Fruit fly (Drosophila melanogaster) whole organism, embryonic: ENCODE measurements around the gene Crz.

Source experiments
- Atf-2 ChIP-seq: fragments of 200-800 bp; sonication (Bioruptor generic); optimal IDR thresholded peaks from 2 replicates; lab custom pipeline; 2016; ENCODE audit warnings: missing biosample characterization, missing genetic modification characterization
- CG10209 ChIP-seq: fragments of 200-800 bp; sonication (Bioruptor generic); optimal IDR thresholded peaks from 3 replicates; lab custom pipeline; 2017; ENCODE audit warnings: missing biosample characterization, mild to moderate bottlenecking, missing genetic modification characterization, missing genetic modification reagents
- CG10267 ChIP-seq: fragments of 200-800 bp; sonication (Bioruptor generic); optimal IDR thresholded peaks from 2 replicates; lab custom pipeline; 2018; ENCODE audit warnings: missing biosample characterization, mild to moderate bottlenecking, missing genetic modification characterization, moderate library complexity
- CG10274 ChIP-seq: fragments of 200-800 bp; sonication (Bioruptor generic); optimal IDR thresholded peaks from 3 replicates; lab custom pipeline; 2017; ENCODE audit warnings: missing biosample characterization, mild to moderate bottlenecking, missing genetic modification characterization
- CG12155 ChIP-seq: fragments of 200-800 bp; sonication (Bioruptor generic); optimal IDR thresholded peaks from 3 replicates; lab custom pipeline; 2016; ENCODE audit warnings: missing biosample characterization, missing genetic modification characterization
- CG13775 ChIP-seq: fragments of 200-800 bp; sonication (Bioruptor generic); optimal IDR thresholded peaks from 3 replicates; lab custom pipeline; 2017; ENCODE audit warnings: missing biosample characterization, mild to moderate bottlenecking, missing genetic modification characterization
- CG15269 ChIP-seq: fragments of 200-800 bp; sonication (Bioruptor generic); optimal IDR thresholded peaks from 2 replicates; lab custom pipeline; 2018; ENCODE audit warnings: missing biosample characterization, mild to moderate bottlenecking, missing genetic modification characterization, moderate library complexity
- CG16815 ChIP-seq: fragments of 200-800 bp; sonication (Bioruptor generic); optimal IDR thresholded peaks from 3 replicates; lab custom pipeline; 2017; ENCODE audit warnings: missing biosample characterization, mild to moderate bottlenecking, missing genetic modification characterization
- CG34376 ChIP-seq: fragments of 200-800 bp; sonication (Bioruptor generic); optimal IDR thresholded peaks from 2 replicates; lab custom pipeline; 2018; ENCODE audit warnings: missing biosample characterization, mild to moderate bottlenecking, missing genetic modification characterization
- CG3726 ChIP-seq: fragments of 200-800 bp; sonication (Bioruptor generic); IDR thresholded peaks from 3 replicates; pipeline ENCODE4, ENCODE4 v1.3.6; 2022; ENCODE audit warnings: missing biosample characterization, missing genetic modification characterization
- CG4730 ChIP-seq: fragments of 200-800 bp; sonication (Bioruptor generic); IDR thresholded peaks from 2 replicates; pipeline ENCODE4 v1.3.6; 2022; ENCODE audit warnings: missing biosample characterization, missing genetic modification characterization
- CG4820 ChIP-seq: fragments of 200-800 bp; sonication (Bioruptor generic); optimal IDR thresholded peaks from 3 replicates; lab custom pipeline; 2016; ENCODE audit warnings: missing biosample characterization, missing genetic modification characterization
- CG6683 ChIP-seq: fragments of 200-800 bp; sonication (Bioruptor generic); optimal IDR thresholded peaks from 2 replicates; lab custom pipeline; 2017; ENCODE audit warnings: missing biosample characterization, mild to moderate bottlenecking, missing genetic modification characterization, missing genetic modification reagents
- CG7839 ChIP-seq: fragments of 200-800 bp; sonication (Bioruptor generic); optimal IDR thresholded peaks from 3 replicates; lab custom pipeline; 2018; ENCODE audit warnings: missing biosample characterization, mild to moderate bottlenecking, missing genetic modification characterization, moderate library complexity
- CG8765 ChIP-seq: fragments of 200-800 bp; sonication (Bioruptor generic); IDR thresholded peaks from 2 replicates; pipeline ENCODE4 v1.3.6; 2022; ENCODE audit warnings: missing biosample characterization, missing genetic modification characterization
- CG9215 ChIP-seq: fragments of 200-800 bp; sonication (Bioruptor generic); IDR thresholded peaks from 2 replicates; pipeline ENCODE4 v1.3.6; 2022; ENCODE audit warnings: missing biosample characterization, missing genetic modification characterization
- CG9727 ChIP-seq: fragments of 200-800 bp; sonication (Bioruptor generic); optimal IDR thresholded peaks from 3 replicates; lab custom pipeline; 2017; ENCODE audit warnings: missing biosample characterization, mild to moderate bottlenecking, missing genetic modification characterization
- CG9876 ChIP-seq: fragments of 200-800 bp; sonication (Bioruptor generic); optimal IDR thresholded peaks from 2 replicates; lab custom pipeline; 2016; ENCODE audit warnings: missing biosample characterization, missing genetic modification characterization
- CG9932 ChIP-seq: fragments of 200-800 bp; sonication (Bioruptor generic); IDR thresholded peaks from 2 replicates; pipeline ENCODE4 v1.3.6; 2022; ENCODE audit warnings: missing biosample characterization, missing genetic modification characterization
- D ChIP-seq, 2 experiments: fragments of 200-800 bp in 1 of 2; fragments of >200 bp in 1 of 2; sonication (Bioruptor generic) in 1 of 2; optimal IDR thresholded peaks; 2 replicates in 1 of 2; 3 replicates in 1 of 2; lab custom pipeline; 2017; ENCODE audit warnings: mild to moderate bottlenecking in 1 of 2, missing biosample characterization in 1 of 2, missing genetic modification characterization in 1 of 2, missing genetic modification reagents in 1 of 2
- D19B ChIP-seq: fragments of 200-800 bp; sonication (Bioruptor generic); optimal IDR thresholded peaks from 2 replicates; lab custom pipeline; 2017; ENCODE audit warnings: missing biosample characterization, mild to moderate bottlenecking, missing genetic modification characterization
- Doc2 ChIP-seq: fragments of 200-800 bp; sonication (Bioruptor generic); IDR thresholded peaks from 2 replicates; pipeline ENCODE4 v1.3.6; 2022; ENCODE audit warnings: missing biosample characterization, missing genetic modification characterization
- Doc3 ChIP-seq: fragments of 200-800 bp; sonication (Bioruptor generic); IDR thresholded peaks from 3 replicates; pipeline ENCODE4 v1.3.6; 2022; ENCODE audit warnings: missing biosample characterization, missing genetic modification characterization; ENCODE audit not compliant: partially characterized antibody
- E2f1 ChIP-seq: fragments of 200-800 bp; sonication (Bioruptor generic); IDR thresholded peaks from 2 replicates; pipeline ENCODE4 v1.3.6; 2022; ENCODE audit warnings: missing biosample characterization, missing genetic modification characterization
- Ets97D ChIP-seq: fragments of 200-800 bp; sonication (Bioruptor generic); optimal IDR thresholded peaks from 3 replicates; lab custom pipeline; 2016; ENCODE audit warnings: missing biosample characterization, missing genetic modification characterization
- Fer3 ChIP-seq: fragments of 200-800 bp; sonication (Bioruptor generic); optimal IDR thresholded peaks from 2 replicates; lab custom pipeline; 2018; ENCODE audit warnings: missing biosample characterization, mild to moderate bottlenecking, missing genetic modification characterization, moderate library complexity
- Gsc ChIP-seq: fragments of 200-800 bp; sonication (Bioruptor generic); IDR thresholded peaks from 2 replicates; pipeline ENCODE4 v1.3.6; 2022; ENCODE audit warnings: missing biosample characterization, missing genetic modification characterization
- Hmr ChIP-seq: fragments of 200-800 bp; sonication (Bioruptor generic); optimal IDR thresholded peaks from 3 replicates; lab custom pipeline; 2017; ENCODE audit warnings: mild to moderate bottlenecking, missing biosample characterization, missing genetic modification reagents, missing genetic modification characterization
- Lim3 ChIP-seq: fragments of 200-800 bp; sonication (Bioruptor generic); IDR thresholded peaks from 2 replicates; pipeline ENCODE4 v1.3.6; 2022; ENCODE audit warnings: missing biosample characterization, missing genetic modification characterization
- NFAT ChIP-seq: fragments of 200-800 bp; sonication (Bioruptor generic); IDR thresholded peaks from 2 replicates; pipeline ENCODE4 v1.3.6; 2022; ENCODE audit warnings: missing biosample characterization, missing genetic modification characterization
- ab ChIP-seq: fragments of 200-800 bp; sonication (Bioruptor generic); optimal IDR thresholded peaks from 2 replicates; lab custom pipeline; 2016; ENCODE audit warnings: missing biosample characterization, missing genetic modification characterization
- aop ChIP-seq: fragments of 200-800 bp; sonication (Bioruptor generic); IDR thresholded peaks from 2 replicates; pipeline ENCODE4 v1.3.6; 2022; ENCODE audit warnings: missing biosample characterization, missing genetic modification characterization
- ase ChIP-seq: fragments of 200-800 bp; sonication (Bioruptor generic); IDR thresholded peaks from 3 replicates; pipeline ENCODE4 v1.3.6; 2022; ENCODE audit warnings: missing biosample characterization, missing genetic modification characterization
- bcd ChIP-seq: fragments of 200-800 bp; sonication (Bioruptor generic); optimal IDR thresholded peaks from 2 replicates; lab custom pipeline; 2017; ENCODE audit warnings: missing biosample characterization, mild to moderate bottlenecking, missing genetic modification characterization
- br ChIP-seq: fragments of >200 bp; optimal IDR thresholded peaks from 2 replicates; lab custom pipeline; 2017
- bsh ChIP-seq, 2 experiments: fragments of 200-800 bp; sonication (Bioruptor generic); optimal IDR thresholded peaks; 2 replicates each; lab custom pipeline; 2017 to 2018; ENCODE audit warnings: mild to moderate bottlenecking in 2 of 2, missing biosample characterization in 2 of 2, missing genetic modification characterization in 2 of 2, moderate library complexity in 1 of 2
- ci ChIP-seq: fragments of 200-800 bp; sonication (Bioruptor generic); IDR thresholded peaks from 3 replicates; pipeline ENCODE4 v1.3.6; 2022; ENCODE audit warnings: missing biosample characterization, missing genetic modification characterization
- eyg ChIP-seq: fragments of 200-800 bp; sonication (Bioruptor generic); optimal IDR thresholded peaks from 3 replicates; lab custom pipeline; 2016; ENCODE audit warnings: missing biosample characterization, missing genetic modification characterization
- grau ChIP-seq: fragments of 200-800 bp; optimal IDR thresholded peaks from 3 replicates; lab custom pipeline; 2019; ENCODE audit warnings: missing biosample characterization, mild to moderate bottlenecking, missing genetic modification characterization, moderate library complexity
- gro ChIP-seq: fragments of 200-800 bp; sonication (Bioruptor generic); optimal IDR thresholded peaks from 2 replicates; lab custom pipeline; 2016; ENCODE audit warnings: missing biosample characterization, missing genetic modification characterization
- ham ChIP-seq: fragments of 200-800 bp; sonication (Bioruptor generic); IDR thresholded peaks from 2 replicates; pipeline ENCODE4 v1.3.6; 2022; ENCODE audit warnings: missing biosample characterization, missing genetic modification characterization
- klu ChIP-seq: fragments of 200-800 bp; sonication (Bioruptor generic); IDR thresholded peaks from 2 replicates; pipeline ENCODE4 v1.3.6; 2022; ENCODE audit warnings: missing biosample characterization, missing genetic modification characterization
- phol ChIP-seq: fragments of 200-800 bp; sonication (Bioruptor generic); optimal IDR thresholded peaks from 3 replicates; lab custom pipeline; 2018; ENCODE audit warnings: missing biosample characterization, mild to moderate bottlenecking, missing genetic modification characterization, moderate library complexity
- pros ChIP-seq: fragments of 200-800 bp; sonication (Bioruptor generic); optimal IDR thresholded peaks from 3 replicates; lab custom pipeline; 2019; ENCODE audit warnings: missing biosample characterization, mild to moderate bottlenecking, missing genetic modification characterization, moderate library complexity
- psq ChIP-seq: fragments of 200-800 bp; sonication (Bioruptor generic); optimal IDR thresholded peaks from 2 replicates; lab custom pipeline; 2017; ENCODE audit warnings: missing biosample characterization, missing genetic modification characterization
- scrt ChIP-seq: fragments of 200-800 bp; sonication (Bioruptor generic); optimal IDR thresholded peaks from 2 replicates; lab custom pipeline; 2018; ENCODE audit warnings: missing biosample characterization, mild to moderate bottlenecking, missing genetic modification characterization, moderate library complexity
- shn ChIP-seq: fragments of 200-800 bp; sonication (Bioruptor generic); optimal IDR thresholded peaks from 3 replicates; lab custom pipeline; 2016; ENCODE audit warnings: missing biosample characterization, missing genetic modification characterization
- tna ChIP-seq: fragments of 200-800 bp; sonication (Bioruptor generic); IDR thresholded peaks from 2 replicates; pipeline ENCODE4 v1.3.6; 2022; ENCODE audit warnings: missing biosample characterization, missing genetic modification characterization; ENCODE audit not compliant: partially characterized antibody
- usp ChIP-seq: fragments of >200 bp; optimal IDR thresholded peaks from 2 replicates; lab custom pipeline; 2017; ENCODE audit warnings: missing biosample characterization, missing genetic modification characterization
- wdn ChIP-seq: fragments of 200-800 bp; sonication (Bioruptor generic); IDR thresholded peaks from 2 replicates; pipeline ENCODE4 v1.3.6; 2022; ENCODE audit warnings: missing biosample characterization, missing genetic modification characterization

The Crz gene

DNA sequence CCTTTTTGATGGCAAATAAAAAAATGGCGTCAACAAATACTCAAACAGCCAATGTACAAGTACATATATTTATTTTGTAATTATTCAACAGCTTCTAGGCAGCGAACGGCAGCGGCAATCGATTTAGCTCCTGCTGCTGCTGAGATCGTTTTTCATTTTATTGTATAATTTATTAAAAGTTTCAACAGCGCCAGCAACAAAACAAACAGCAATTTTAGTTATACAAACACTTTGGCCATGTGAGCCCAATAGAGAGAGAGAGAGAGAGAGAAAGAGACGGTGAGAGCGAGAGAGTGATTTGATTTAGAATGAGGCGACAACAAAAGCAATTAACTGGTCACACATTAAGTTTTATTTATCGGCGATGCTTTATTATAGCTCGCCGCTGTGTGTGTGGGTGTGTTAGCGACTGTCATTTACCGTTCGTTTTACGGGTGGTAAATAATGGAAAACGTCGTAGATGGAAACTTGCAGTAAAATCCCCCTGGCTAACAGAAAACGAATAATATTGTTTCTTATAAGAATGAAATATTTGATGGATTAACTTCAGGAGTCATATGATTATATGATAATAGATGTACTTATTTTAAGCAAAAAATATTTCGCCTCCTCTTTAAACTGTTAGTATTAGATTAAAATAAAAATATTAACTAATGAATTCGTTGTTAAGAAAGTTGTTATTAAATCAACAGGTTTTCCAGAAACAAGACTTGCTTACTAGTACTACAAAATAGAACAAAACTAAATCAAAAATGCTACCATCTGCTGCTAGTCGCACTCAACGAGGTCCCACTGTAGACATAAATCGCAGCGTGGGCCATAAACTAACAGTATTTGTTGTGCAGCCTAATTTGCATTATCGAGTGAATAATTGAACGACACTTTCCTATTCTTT, 29.3 kb upstream of the Crz start (continued):
- TF ChIP-seq aop (GFP tag; lab: Robert Waterston, UW) = no peak
- no peak for TF ChIP-seq CG9727 (GFP tag; lab: Kevin White, UChicago)
- no peak for TF ChIP-seq CG10209
- TF ChIP-seq Gsc (GFP tag; lab: Robert Waterston, UW) = no peak
- TF ChIP-seq usp = no peak
- no peak for TF ChIP-seq CG6683 (GFP tag; lab: Kevin White, UChicago)
- TF ChIP-seq pros (GFP tag; lab: Kevin White, UChicago) = no peak
- TF ChIP-seq CG9215 (GFP tag; lab: Robert Waterston, UW) = no peak
- TF ChIP-seq CG10267 (tag; lab: Kevin White, UChicago) = no peak
- TF ChIP-seq ham (GFP tag; lab: Robert Waterston, UW) = no peak
- TF ChIP-seq tna (GFP tag; lab: Robert Waterston, UW) = no peak
- TF ChIP-seq E2f1 (GFP tag; lab: Robert Waterston, UW) = no peak
- TF ChIP-seq NFAT (GFP tag; lab: Robert Waterston, UW) = no peak
- TF ChIP-seq bcd (GFP tag; lab: Kevin White, UChicago) = peak; percentile 18
- TF ChIP-seq psq (GFP tag; lab: Kevin White, UChicago) = no peak
- no peak for TF ChIP-seq CG9876 (GFP tag; lab: Kevin White, UChicago)
- no peak for TF ChIP-seq CG4730 (GFP tag; lab: Robert Waterston, UW)
- TF ChIP-seq Doc3 (GFP tag; lab: Robert Waterston, UW) = no peak
- peak; percentile 5 for TF ChIP-seq CG12155 (GFP tag; lab: Kevin White, UChicago)
- no peak for TF ChIP-seq eyg (GFP tag; lab: Kevin White, UChicago)
- no peak for TF ChIP-seq Ets97D (GFP tag; lab: Kevin White, UChicago)
- TF ChIP-seq Doc2 (GFP tag; lab: Robert Waterston, UW) = no peak
- TF ChIP-seq CG10274 (GFP tag; lab: Kevin White, UChicago) = no peak
- TF ChIP-seq CG3726 (GFP tag; lab: Robert Waterston, UW) = no peak
- no peak for TF ChIP-seq Fer3 (tag; lab: Kevin White, UChicago)
- no peak for TF ChIP-seq shn (GFP tag; lab: Kevin White, UChicago)
- no peak for TF ChIP-seq Lim3 (GFP tag; lab: Robert Waterston, UW)
- TF ChIP-seq CG9932 (GFP tag; lab: Robert Waterston, UW) = no peak
- TF ChIP-seq wdn (GFP tag; lab: Robert Waterston, UW) = no peak
- TF ChIP-seq CG7839 = peak; percentile 26
- TF ChIP-seq Hmr (GFP tag; lab: Kevin White, UChicago) = peak; percentile 40
- no peak for TF ChIP-seq D19B
- TF ChIP-seq CG13775 = peak; percentile 13
- no peak for TF ChIP-seq ci (GFP tag; lab: Robert Waterston, UW)
- TF ChIP-seq ab = no peak
- TF ChIP-seq ase = no peak
- TF ChIP-seq phol (tag; lab: Kevin White, UChicago) = peak; percentile 38
- no peak for TF ChIP-seq klu (GFP tag; lab: Robert Waterston, UW)
- TF ChIP-seq CG34376 (GFP tag; lab: Kevin White, UChicago) = peak; percentile 51
- TF ChIP-seq D (optimal IDR thresholded peaks at IDR 0.05; lab: Kevin White, UChicago) = no peak
- TF ChIP-seq D (GFP tag; optimal IDR thresholded peaks at IDR 0.05; lab: Kevin White, UChicago) = no peak
- no peak for TF ChIP-seq br (lab: Kevin White, UChicago)
- TF ChIP-seq CG8765 (GFP tag; lab: Robert Waterston, UW) = no peak
- peak; percentile 12 for TF ChIP-seq CG15269 (tag; lab: Kevin White, UChicago)
- peak; percentile 89 for TF ChIP-seq grau (tag; lab: Kevin White, UChicago)
- TF ChIP-seq CG16815 (GFP tag; lab: Kevin White, UChicago) = no peak
- TF ChIP-seq bsh (GFP tag; optimal IDR thresholded peaks at IDR 0.05; lab: Kevin White, UChicago) = no peak
- no peak for TF ChIP-seq Atf-2 (GFP tag; lab: Kevin White, UChicago)
- TF ChIP-seq scrt (GFP tag; lab: Kevin White, UChicago) = no peak
- peak; percentile 75 for TF ChIP-seq gro (GFP tag; lab: Kevin White, UChicago)
- no peak for TF ChIP-seq CG4820 (GFP tag; lab: Kevin White, UChicago)
